Worm (Caenorhabditis elegans) whole organism, young adult: ENCODE measurements around the gene nhr-207.

ENCODE experiments used
- D2030.7 ChIP-seq: fragments of 200-800 bp; sonication (Bioruptor generic); IDR thresholded peaks from 2 replicates; pipeline ENCODE4 v1.3.6; 2022; ENCODE audit warnings: missing genetic modification reagents, missing genetic modification characterization, missing compliant biosample characterization
- F52B5.7 ChIP-seq: sonication (generic microtip); optimal IDR thresholded peaks from 2 replicates; lab custom pipeline; 2016; ENCODE audit warnings: mild to moderate bottlenecking, missing genetic modification characterization, missing compliant biosample characterization
- K12H6.12 ChIP-seq: fragments of 200-800 bp; sonication (Bioruptor generic); optimal IDR thresholded peaks from 2 replicates; lab custom pipeline; 2018; ENCODE audit warnings: mild to moderate bottlenecking, missing genetic modification characterization, missing compliant biosample characterization
- Y95B8A.8 ChIP-seq: fragments of 200-800 bp; sonication (Bioruptor generic); IDR thresholded peaks from 2 replicates; pipeline ENCODE4 v1.3.6; 2022; ENCODE audit warnings: missing genetic modification reagents, missing genetic modification characterization, missing compliant biosample characterization
- athp-1 ChIP-seq: sonication (generic microtip); optimal IDR thresholded peaks from 2 replicates; lab custom pipeline; 2017; ENCODE audit warnings: mild to moderate bottlenecking, missing genetic modification characterization, missing compliant biosample characterization
- attf-3 ChIP-seq: fragments of 200-800 bp; sonication (Bioruptor generic); conservative IDR thresholded peaks from 2 replicates; pipeline ENCODE4 v1.3.6; 2022; ENCODE audit warnings: missing genetic modification reagents, missing genetic modification characterization, missing compliant biosample characterization
- dox-1 ChIP-seq: fragments of 200-800 bp; sonication (Bioruptor generic); IDR thresholded peaks from 2 replicates; pipeline ENCODE4 v1.3.6; 2022; ENCODE audit warnings: missing genetic modification reagents, missing genetic modification characterization, missing compliant biosample characterization
- ets-4 ChIP-seq: fragments of 200-800 bp; sonication (Bioruptor generic); optimal IDR thresholded peaks from 2 replicates; lab custom pipeline; 2018; ENCODE audit warnings: mild to moderate bottlenecking, missing genetic modification characterization, missing compliant biosample characterization
- hmg-20 ChIP-seq: fragments of 200-800 bp; sonication (Bioruptor generic); IDR thresholded peaks from 2 replicates; pipeline ENCODE4 v1.3.6; 2022; ENCODE audit warnings: missing genetic modification reagents, missing genetic modification characterization, missing compliant biosample characterization
- madf-8 ChIP-seq: fragments of 200-800 bp; sonication (Bioruptor generic); conservative IDR thresholded peaks from 2 replicates; pipeline ENCODE4 v1.3.6; 2022; ENCODE audit warnings: missing genetic modification reagents, missing genetic modification characterization, missing compliant biosample characterization
- mxl-1 ChIP-seq: sonication (generic microtip); optimal IDR thresholded peaks from 2 replicates; lab custom pipeline; 2016; ENCODE audit warnings: missing genetic modification characterization, missing compliant biosample characterization
- snpc-1.1 ChIP-seq: sonication (generic microtip); optimal IDR thresholded peaks from 2 replicates; lab custom pipeline; 2017; ENCODE audit warnings: missing genetic modification characterization, mild to moderate bottlenecking, missing compliant biosample characterization, antibody characterized with exemption, moderate library complexity, missing genotype, missing genetic modification reagents; ENCODE audit not compliant: insufficient read depth
- unc-62 ChIP-seq: fragments of 150-350 bp; optimal IDR thresholded peaks from 2 replicates; lab custom pipeline; 2014; ENCODE audit warnings: missing biosample characterization, missing genetic modification reagents, missing genetic modification characterization
- xnd-1 ChIP-seq: sonication (generic microtip); optimal IDR thresholded peaks from 2 replicates; lab custom pipeline; 2016; ENCODE audit warnings: missing genotype, missing genetic modification reagents, missing genetic modification characterization, missing compliant biosample characterization

DNA sequence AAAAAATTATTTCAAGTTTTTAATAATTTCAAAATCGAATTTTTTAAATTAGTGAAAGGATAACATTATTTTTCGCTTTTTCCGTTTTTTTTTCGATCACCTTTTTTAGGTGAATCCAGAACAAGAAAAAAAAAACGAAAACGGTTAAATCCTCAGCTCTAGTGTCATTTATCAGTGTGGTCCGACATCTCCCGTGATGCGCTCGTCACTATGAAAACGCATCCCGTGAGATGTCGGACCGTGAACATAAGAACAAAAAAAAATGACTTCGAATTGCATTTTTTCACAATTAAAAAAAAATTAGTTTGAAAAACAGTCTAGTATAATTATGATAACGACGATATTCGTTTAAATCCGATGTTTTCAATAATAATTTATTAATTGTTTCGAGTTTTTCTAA lies 48.2 kb upstream of the nhr-207 start:
- TF ChIP-seq unc-62 (no peak), hmg-20 (no peak), snpc-1.1 (tag; lab: Kevin White, UChicago) (peak; percentile 88), dox-1 (GFP tag; lab: Robert Waterston, UW) (no peak), K12H6.12 (tag; lab: Kevin White, UChicago) (no peak), athp-1 (tag; lab: Kevin White, UChicago) (no peak), Y95B8A.8 (GFP tag; lab: Robert Waterston, UW) (no peak), attf-3 (GFP tag; lab: Robert Waterston, UW) (no peak), madf-8 (GFP tag; lab: Robert Waterston, UW) (no peak), mxl-1 (no peak), D2030.7 (GFP tag; lab: Robert Waterston, UW) (no peak), ets-4 (GFP tag; lab: Kevin White, UChicago) (no peak), xnd-1 (tag; lab: Kevin White, UChicago) (no peak), F52B5.7 (tag; lab: Kevin White, UChicago) (no peak)
